Worm (Caenorhabditis elegans): ENCODE data around the gene cup-16.

cup-16 gene

ce11 chrII:8747246-8747938 lies 40.4 kb downstream of the cup-16 start (continued):
- no peak for TF ChIP-seq alr-1 (tag; optimal IDR thresholded peaks at IDR 0.05)
- peak; percentile 1 for TF ChIP-seq snpc-4 (tag; optimal IDR thresholded peaks at IDR 0.05)
- TF ChIP-seq C34F6.9 (tag; optimal IDR thresholded peaks at IDR 0.05): peak; percentile 25
- TF ChIP-seq nhr-10 (tag; optimal IDR thresholded peaks at IDR 0.05): no peak
- no peak for TF ChIP-seq unc-39 (tag; optimal IDR thresholded peaks at IDR 0.05)
- TF ChIP-seq ceh-82 (tag; optimal IDR thresholded peaks at IDR 0.05): no peak
- peak; percentile 96 for TF ChIP-seq ama-1 (optimal IDR thresholded peaks at IDR 0.05)
- no peak for TF ChIP-seq nhr-12 (tag; optimal IDR thresholded peaks at IDR 0.05)
- TF ChIP-seq ztf-11 (tag; optimal IDR thresholded peaks at IDR 0.05): no peak
- no peak for TF ChIP-seq gmeb-1 (tag; optimal IDR thresholded peaks at IDR 0.05)
- TF ChIP-seq aly-2 (tag; optimal IDR thresholded peaks at IDR 0.05): no peak
- peak; percentile 97 for TF ChIP-seq nhr-25 (tag; optimal IDR thresholded peaks at IDR 0.05)
- peak; percentile 23 for TF ChIP-seq lin-11 (tag; optimal IDR thresholded peaks at IDR 0.05)
- no peak for TF ChIP-seq elt-3 (tag; optimal IDR thresholded peaks at IDR 0.05)
- no peak for TF ChIP-seq mab-5 (tag; optimal IDR thresholded peaks at IDR 0.05)

- TF ChIP-seq elt-1 (tag; optimal IDR thresholded peaks at IDR 0.05) (no peak), egl-27 (tag; optimal IDR thresholded peaks at IDR 0.05) (no peak), ceh-16 (tag; optimal IDR thresholded peaks at IDR 0.05) (no peak), Y55F3AM.14 (GFP tag; optimal IDR thresholded peaks at IDR 0.05) (no peak), nhr-129 (tag; optimal IDR thresholded peaks at IDR 0.05) (no peak), nhr-11 (tag; optimal IDR thresholded peaks at IDR 0.05) (no peak), aly-2 (tag; optimal IDR thresholded peaks at IDR 0.05) (no peak)
Observed at ce11 chrII:8747939-8748352, 41.0 kb downstream of the cup-16 start.

- TF ChIP-seq F13H6.1 (tag; optimal IDR thresholded peaks at IDR 0.05) (no peak), elt-1 (tag; optimal IDR thresholded peaks at IDR 0.05) (no peak), lin-11 (tag; optimal IDR thresholded peaks at IDR 0.05) (no peak), lsy-2 (tag; optimal IDR thresholded peaks at IDR 0.05) (no peak), aly-2 (tag; optimal IDR thresholded peaks at IDR 0.05) (no peak), R02D3.7 (tag; optimal IDR thresholded peaks at IDR 0.05) (no peak), ztf-4 (tag; optimal IDR thresholded peaks at IDR 0.05) (no peak), mdl-1 (tag; optimal IDR thresholded peaks at IDR 0.05) (no peak), nhr-129 (tag; optimal IDR thresholded peaks at IDR 0.05) (no peak), nhr-77 (tag; optimal IDR thresholded peaks at IDR 0.05) (no peak), sma-3 (GFP tag; optimal IDR thresholded peaks at IDR 0.05) (no peak)
Observed at ce11 chrII:8748638-8749037, 41.7 kb downstream of the cup-16 start.

- TF ChIP-seq sma-3 (GFP tag; optimal IDR thresholded peaks at IDR 0.05): no peak
- no peak for TF ChIP-seq skn-1 (tag; optimal IDR thresholded peaks at IDR 0.05)
- peak; percentile 98 for TF ChIP-seq blmp-1 (tag; optimal IDR thresholded peaks at IDR 0.05; ENCODE audit: insufficient read depth)
Observed at ce11 chrII:8749084-8749483, 42.1 kb downstream of the cup-16 start.

- TF ChIP-seq ZK546.5 (tag; optimal IDR thresholded peaks at IDR 0.05) (no peak), blmp-1 (tag; optimal IDR thresholded peaks at IDR 0.05; ENCODE audit: insufficient read depth) (peak; percentile 98), nhr-129 (tag; optimal IDR thresholded peaks at IDR 0.05) (peak; percentile 13)
Observed at ce11 chrII:8750056-8750455, 43.1 kb downstream of the cup-16 start.

ce11 chrII:8751042-8751441 lies 44.1 kb downstream of the cup-16 start:
- TF ChIP-seq lin-39 (tag; optimal IDR thresholded peaks at IDR 0.05) (no peak), ztf-1 (GFP tag; conservative IDR thresholded peaks at IDR 0.05) (no peak), fos-1 (tag; optimal IDR thresholded peaks at IDR 0.05) (peak; percentile 9), ama-1 (optimal IDR thresholded peaks at IDR 0.05) (no peak), snpc-4 (tag; optimal IDR thresholded peaks at IDR 0.05) (no peak), dmd-4 (tag; optimal IDR thresholded peaks at IDR 0.05) (no peak), mab-5 (tag; optimal IDR thresholded peaks at IDR 0.05) (no peak), blmp-1 (tag; optimal IDR thresholded peaks at IDR 0.05; ENCODE audit: insufficient read depth) (peak; percentile 99), nhr-10 (tag; optimal IDR thresholded peaks at IDR 0.05) (no peak), aly-2 (tag; optimal IDR thresholded peaks at IDR 0.05) (no peak), egl-27 (tag; optimal IDR thresholded peaks at IDR 0.05) (peak; percentile 74), peb-1 (tag; optimal IDR thresholded peaks at IDR 0.05) (peak; percentile 5), sma-9 (GFP tag; optimal IDR thresholded peaks at IDR 0.05) (peak; percentile 1), sma-9 (tag; optimal IDR thresholded peaks at IDR 0.05) (no peak), lin-11 (tag; optimal IDR thresholded peaks at IDR 0.05) (no peak), nhr-25 (tag; optimal IDR thresholded peaks at IDR 0.05) (peak; percentile 27), mdl-1 (tag; optimal IDR thresholded peaks at IDR 0.05) (peak in 1 of 2 experiments; percentile 10), nhr-77 (tag; optimal IDR thresholded peaks at IDR 0.05) (no peak), sem-4 (tag; optimal IDR thresholded peaks at IDR 0.05) (peak; percentile 88), nhr-6 (tag; optimal IDR thresholded peaks at IDR 0.05) (no peak), ZK546.5 (tag; optimal IDR thresholded peaks at IDR 0.05) (no peak), nhr-21 (tag; optimal IDR thresholded peaks at IDR 0.05) (peak; percentile 84), nhr-11 (tag; optimal IDR thresholded peaks at IDR 0.05) (no peak), alr-1 (tag; optimal IDR thresholded peaks at IDR 0.05) (no peak), C34F6.9 (tag; optimal IDR thresholded peaks at IDR 0.05) (no peak), lsy-2 (tag; optimal IDR thresholded peaks at IDR 0.05) (peak in 1 of 2 experiments; percentile 27), unc-39 (tag; optimal IDR thresholded peaks at IDR 0.05) (no peak)
